Worm (Caenorhabditis elegans) whole organism, young adult: ENCODE data around the gene pdcd-2.

Experiments used
- F22D6.2 ChIP-seq: sonication (generic microtip); optimal IDR thresholded peaks from 2 replicates; lab custom pipeline; 2016; ENCODE audit warnings: mild to moderate bottlenecking, missing genetic modification characterization, missing compliant biosample characterization
- snpc-1.3 ChIP-seq: sonication (generic microtip); optimal IDR thresholded peaks from 2 replicates; lab custom pipeline; 2017; ENCODE audit warnings: missing genetic modification characterization, mild to moderate bottlenecking, missing compliant biosample characterization, antibody characterized with exemption, moderate library complexity, missing genotype, missing genetic modification reagents; ENCODE audit not compliant: insufficient read depth
- unc-62 ChIP-seq: fragments of 150-350 bp; optimal IDR thresholded peaks from 2 replicates; lab custom pipeline; 2014; ENCODE audit warnings: missing biosample characterization, missing genetic modification reagents, missing genetic modification characterization

DNA sequence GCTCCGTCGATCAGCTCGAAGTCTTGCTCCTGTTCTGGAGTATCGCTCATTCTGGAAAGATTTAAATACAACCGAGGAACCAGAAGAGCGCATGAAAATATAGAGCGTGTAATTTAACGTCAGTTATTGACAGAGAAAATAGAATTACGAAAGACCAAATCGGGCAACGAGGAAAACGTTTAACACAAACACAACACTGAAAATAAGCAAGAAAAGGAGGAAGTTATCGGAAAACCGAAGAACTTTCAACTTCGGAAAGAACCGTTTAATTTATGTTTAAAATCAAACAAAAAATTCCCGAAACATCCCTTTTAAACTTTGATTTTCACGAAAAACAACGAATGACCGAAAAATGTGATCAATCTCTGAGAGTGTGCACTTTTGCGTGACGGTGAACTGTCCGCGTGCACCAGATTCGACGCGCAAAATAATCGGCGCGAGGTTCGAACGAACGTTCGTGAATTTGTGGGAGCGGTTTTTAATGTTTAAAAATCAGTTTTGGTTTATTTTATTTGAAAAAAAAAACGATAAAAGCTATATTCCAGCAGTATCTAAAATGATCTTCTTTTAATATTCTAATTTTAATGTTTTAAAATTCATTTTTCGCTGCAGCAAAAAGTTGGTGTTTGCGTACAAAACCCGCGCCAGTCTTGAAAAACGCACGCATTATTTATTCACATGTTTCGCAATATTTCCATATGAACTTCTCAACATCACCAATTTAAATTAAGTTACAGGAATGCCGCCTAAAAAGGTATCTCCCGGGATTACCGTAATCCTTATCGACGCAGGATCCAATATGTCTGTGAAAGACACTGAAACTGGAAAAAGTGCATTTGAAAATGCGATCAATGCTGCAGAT is 1.5 kb upstream of the pdcd-2 start, which contains the start of the genes R07E5.7 and cku-80:
- no peak for TF ChIP-seq unc-62 (GFP tag; lab: Kevin White, UChicago)
- TF ChIP-seq F22D6.2 (tag; lab: Kevin White, UChicago) = no peak
- no peak for TF ChIP-seq snpc-1.3 (tag; lab: Kevin White, UChicago)
